Fruit fly (Drosophila melanogaster) whole organism, embryonic: ENCODE results near the gene mrva.

Source experiments
- Bdp1 ChIP-seq: fragments of 200-800 bp; sonication (Bioruptor generic); optimal IDR thresholded peaks from 3 replicates; lab custom pipeline; 2016; ENCODE audit warnings: missing biosample characterization, missing genetic modification characterization
- CG10565 ChIP-seq: fragments of 200-800 bp; sonication (Bioruptor generic); optimal IDR thresholded peaks from 3 replicates; lab custom pipeline; 2016; ENCODE audit warnings: missing biosample characterization, mild to moderate bottlenecking, missing genetic modification characterization
- CG10979 ChIP-seq: fragments of 200-800 bp; sonication (Bioruptor generic); optimal IDR thresholded peaks from 2 replicates; lab custom pipeline; 2018; ENCODE audit warnings: missing biosample characterization, mild to moderate bottlenecking, missing genetic modification characterization, moderate library complexity
- CG1233 ChIP-seq: fragments of 200-800 bp; sonication (Bioruptor generic); optimal IDR thresholded peaks from 4 replicates; lab custom pipeline; 2018; ENCODE audit warnings: missing biosample characterization, mild to moderate bottlenecking, missing genetic modification characterization
- CG12769 ChIP-seq: fragments of 200-800 bp; sonication (Bioruptor generic); optimal IDR thresholded peaks from 2 replicates; lab custom pipeline; 2019; ENCODE audit warnings: missing biosample characterization, mild to moderate bottlenecking, missing genetic modification characterization, moderate library complexity
- CG13296 ChIP-seq: fragments of 200-800 bp; sonication (Bioruptor generic); optimal IDR thresholded peaks from 3 replicates; lab custom pipeline; 2018; ENCODE audit warnings: missing biosample characterization, mild to moderate bottlenecking, missing genetic modification characterization
- CG13894 ChIP-seq: fragments of 200-800 bp; sonication (Bioruptor generic); optimal IDR thresholded peaks from 3 replicates; lab custom pipeline; 2018; ENCODE audit warnings: missing biosample characterization, mild to moderate bottlenecking, missing genetic modification characterization, moderate library complexity
- CG16813 ChIP-seq: fragments of 200-800 bp; sonication (Bioruptor generic); IDR thresholded peaks from 3 replicates; pipeline ENCODE4 v1.3.6; 2022; ENCODE audit warnings: missing biosample characterization, missing genetic modification characterization; ENCODE audit not compliant: partially characterized antibody
- CG17359 ChIP-seq: fragments of 200-800 bp; sonication (Bioruptor generic); optimal IDR thresholded peaks from 3 replicates; lab custom pipeline; 2018; ENCODE audit warnings: missing biosample characterization, mild to moderate bottlenecking, missing genetic modification characterization, moderate library complexity
- CG17829 ChIP-seq: fragments of 200-800 bp; optimal IDR thresholded peaks from 2 replicates; lab custom pipeline; 2019; ENCODE audit warnings: missing biosample characterization, mild to moderate bottlenecking, missing genetic modification characterization, moderate library complexity
- CG18262 ChIP-seq: fragments of 200-800 bp; optimal IDR thresholded peaks from 3 replicates; lab custom pipeline; 2019; ENCODE audit warnings: missing biosample characterization, mild to moderate bottlenecking, missing genetic modification characterization, moderate library complexity
- CG2889 ChIP-seq: fragments of 200-800 bp; sonication (Bioruptor generic); IDR thresholded peaks from 3 replicates; pipeline ENCODE4 v1.3.6; 2022; ENCODE audit warnings: missing biosample characterization, missing genetic modification characterization
- CG30431 ChIP-seq: fragments of 200-800 bp; sonication (Bioruptor generic); optimal IDR thresholded peaks from 2 replicates; lab custom pipeline; 2017; ENCODE audit warnings: missing biosample characterization, missing genetic modification characterization
- CG33557 ChIP-seq: fragments of 200-800 bp; sonication (Bioruptor generic); optimal IDR thresholded peaks from 2 replicates; lab custom pipeline; 2019; ENCODE audit warnings: missing biosample characterization, mild to moderate bottlenecking, missing genetic modification characterization, moderate library complexity
- CG3407 ChIP-seq: fragments of 200-800 bp; sonication (Bioruptor generic); optimal IDR thresholded peaks from 2 replicates; lab custom pipeline; 2018; ENCODE audit warnings: missing biosample characterization, mild to moderate bottlenecking, missing genetic modification characterization
- CG4328 ChIP-seq: fragments of 200-800 bp; sonication (Bioruptor generic); optimal IDR thresholded peaks from 3 replicates; lab custom pipeline; 2017; ENCODE audit warnings: missing biosample characterization, missing genetic modification reagents, missing genetic modification characterization
- CG4404 ChIP-seq: fragments of 200-800 bp; sonication (Bioruptor generic); IDR thresholded peaks from 2 replicates; pipeline ENCODE4 v1.3.6; 2022; ENCODE audit warnings: missing biosample characterization, missing genetic modification characterization
- CG4424 ChIP-seq: fragments of 200-800 bp; sonication (Bioruptor generic); optimal IDR thresholded peaks from 3 replicates; lab custom pipeline; 2016; ENCODE audit warnings: missing biosample characterization, missing genetic modification characterization
- CG5245 ChIP-seq: fragments of 200-800 bp; sonication (Bioruptor generic); optimal IDR thresholded peaks from 3 replicates; lab custom pipeline; 2016; ENCODE audit warnings: missing biosample characterization, missing genetic modification characterization
- CG7357 ChIP-seq: fragments of 200-800 bp; sonication (Bioruptor generic); IDR thresholded peaks from 3 replicates; pipeline ENCODE4 v1.3.6; 2022; ENCODE audit warnings: missing biosample characterization, missing genetic modification characterization
- CG7372 ChIP-seq: fragments of 200-800 bp; sonication (Bioruptor generic); IDR thresholded peaks from 2 replicates; pipeline ENCODE4 v1.3.6; 2022; ENCODE audit warnings: missing biosample characterization, missing genetic modification characterization
- CG8765 ChIP-seq: fragments of 200-800 bp; sonication (Bioruptor generic); IDR thresholded peaks from 2 replicates; pipeline ENCODE4 v1.3.6; 2022; ENCODE audit warnings: missing biosample characterization, missing genetic modification characterization
- CG8944 ChIP-seq: fragments of 200-800 bp; sonication (Bioruptor generic); optimal IDR thresholded peaks from 3 replicates; lab custom pipeline; 2016; ENCODE audit warnings: missing biosample characterization, missing genetic modification characterization
- CG9876 ChIP-seq: fragments of 200-800 bp; sonication (Bioruptor generic); optimal IDR thresholded peaks from 2 replicates; lab custom pipeline; 2016; ENCODE audit warnings: missing biosample characterization, missing genetic modification characterization
- CrebB ChIP-seq: fragments of 200-800 bp; sonication (Bioruptor generic); optimal IDR thresholded peaks from 3 replicates; lab custom pipeline; 2018; ENCODE audit warnings: missing biosample characterization, mild to moderate bottlenecking, missing genetic modification characterization
- Dref ChIP-seq: fragments of 200-800 bp; sonication (Bioruptor generic); IDR thresholded peaks from 2 replicates; pipeline ENCODE4 v1.3.6; 2022; ENCODE audit warnings: missing biosample characterization, missing genetic modification characterization
- Drgx ChIP-seq: fragments of 200-800 bp; sonication (Bioruptor generic); IDR thresholded peaks from 2 replicates; pipeline ENCODE4 v1.3.6; 2022; ENCODE audit warnings: missing biosample characterization, missing genetic modification characterization
- HLHmδ ChIP-seq: fragments of 200-800 bp; sonication (Bioruptor generic); optimal IDR thresholded peaks from 2 replicates; lab custom pipeline; 2018; ENCODE audit warnings: missing biosample characterization, mild to moderate bottlenecking, missing genetic modification characterization, moderate library complexity
- HmgZ ChIP-seq: fragments of 200-800 bp; sonication (Bioruptor generic); optimal IDR thresholded peaks from 2 replicates; lab custom pipeline; 2018; ENCODE audit warnings: missing biosample characterization, mild to moderate bottlenecking, missing genetic modification characterization
- Hsf ChIP-seq: fragments of 200-800 bp; sonication (Bioruptor generic); optimal IDR thresholded peaks from 3 replicates; lab custom pipeline; 2016; ENCODE audit warnings: missing biosample characterization, missing genetic modification characterization
- Lim3 ChIP-seq: fragments of 200-800 bp; sonication (Bioruptor generic); IDR thresholded peaks from 2 replicates; pipeline ENCODE4 v1.3.6; 2022; ENCODE audit warnings: missing biosample characterization, missing genetic modification characterization
- Nf-YC ChIP-seq: fragments of 200-800 bp; optimal IDR thresholded peaks from 3 replicates; lab custom pipeline; 2019; ENCODE audit warnings: missing biosample characterization, mild to moderate bottlenecking, missing genetic modification characterization, moderate library complexity
- Optix ChIP-seq: fragments of 200-800 bp; sonication (Bioruptor generic); IDR thresholded peaks from 3 replicates; pipeline ENCODE4 v1.3.6; 2022; ENCODE audit warnings: missing biosample characterization, missing genetic modification characterization
- Xbp1 ChIP-seq: fragments of 200-800 bp; sonication (Bioruptor generic); optimal IDR thresholded peaks from 3 replicates; lab custom pipeline; 2016; ENCODE audit warnings: missing biosample characterization, mild to moderate bottlenecking, missing genetic modification characterization
- ase ChIP-seq: fragments of 200-800 bp; sonication (Bioruptor generic); IDR thresholded peaks from 3 replicates; pipeline ENCODE4 v1.3.6; 2022; ENCODE audit warnings: missing biosample characterization, missing genetic modification characterization
- fd64A ChIP-seq: fragments of 200-800 bp; sonication (Bioruptor generic); optimal IDR thresholded peaks from 3 replicates; lab custom pipeline; 2018; ENCODE audit warnings: missing biosample characterization, mild to moderate bottlenecking, missing genetic modification characterization
- gfzf ChIP-seq: fragments of 200-800 bp; sonication (Bioruptor generic); optimal IDR thresholded peaks from 2 replicates; lab custom pipeline; 2016; ENCODE audit warnings: missing biosample characterization, mild to moderate bottlenecking, missing genetic modification characterization, moderate library complexity
- ham ChIP-seq: fragments of 200-800 bp; sonication (Bioruptor generic); IDR thresholded peaks from 2 replicates; pipeline ENCODE4 v1.3.6; 2022; ENCODE audit warnings: missing biosample characterization, missing genetic modification characterization
- hth ChIP-seq: fragments of >200 bp; optimal IDR thresholded peaks from 2 replicates; lab custom pipeline; 2017; ENCODE audit warnings: inconsistent platforms
- ind ChIP-seq: fragments of 200-800 bp; sonication (Bioruptor generic); optimal IDR thresholded peaks from 3 replicates; lab custom pipeline; 2016; ENCODE audit warnings: missing biosample characterization, missing genetic modification characterization
- lab ChIP-seq: fragments of 200-800 bp; sonication (Bioruptor generic); optimal IDR thresholded peaks from 3 replicates; lab custom pipeline; 2017; ENCODE audit warnings: missing biosample characterization, missing genetic modification characterization, mild to moderate bottlenecking, moderate library complexity, missing genetic modification reagents
- nmo ChIP-seq: fragments of 200-800 bp; sonication (Bioruptor generic); optimal IDR thresholded peaks from 2 replicates; lab custom pipeline; 2018; ENCODE audit warnings: missing biosample characterization, mild to moderate bottlenecking, missing genetic modification characterization, moderate library complexity
- peb ChIP-seq: fragments of 200-800 bp; sonication (Bioruptor generic); IDR thresholded peaks from 2 replicates; pipeline ENCODE4 v1.3.6; 2022; ENCODE audit warnings: missing biosample characterization, missing genetic modification characterization
- sim ChIP-seq: fragments of 200-800 bp; sonication (Bioruptor generic); IDR thresholded peaks from 2 replicates; pipeline ENCODE4 v1.3.6; 2022; ENCODE audit warnings: missing biosample characterization, missing genetic modification characterization
- slbo ChIP-seq: fragments of 200-800 bp; sonication (Bioruptor generic); IDR thresholded peaks from 2 replicates; pipeline ENCODE4 v1.3.6; 2022; ENCODE audit warnings: missing biosample characterization, missing genetic modification characterization
- sug ChIP-seq: fragments of 200-800 bp; optimal IDR thresholded peaks from 2 replicates; lab custom pipeline; 2019; ENCODE audit warnings: missing biosample characterization, mild to moderate bottlenecking, missing genetic modification characterization, moderate library complexity
- tio ChIP-seq: fragments of 200-800 bp; sonication (Bioruptor generic); optimal IDR thresholded peaks from 2 replicates; lab custom pipeline; 2017; ENCODE audit warnings: missing biosample characterization, missing genetic modification characterization, inconsistent platforms
- tna ChIP-seq: fragments of 200-800 bp; sonication (Bioruptor generic); IDR thresholded peaks from 2 replicates; pipeline ENCODE4 v1.3.6; 2022; ENCODE audit warnings: missing biosample characterization, missing genetic modification characterization; ENCODE audit not compliant: partially characterized antibody
- twi ChIP-seq: fragments of 200-800 bp; optimal IDR thresholded peaks from 2 replicates; lab custom pipeline; 2019; ENCODE audit warnings: missing biosample characterization, mild to moderate bottlenecking, missing genetic modification characterization, moderate library complexity
- usp ChIP-seq: fragments of >200 bp; optimal IDR thresholded peaks from 2 replicates; lab custom pipeline; 2017; ENCODE audit warnings: missing biosample characterization, missing genetic modification characterization
- vvl ChIP-seq: fragments of 200-800 bp; sonication (Bioruptor generic); IDR thresholded peaks from 2 replicates; pipeline ENCODE4 v1.3.6; 2022; ENCODE audit warnings: missing biosample characterization, missing genetic modification characterization
- z ChIP-seq: fragments of 200-800 bp; sonication (Bioruptor generic); IDR thresholded peaks from 3 replicates; pipeline ENCODE4 v1.3.6; 2022; ENCODE audit warnings: missing biosample characterization, missing genetic modification characterization
- zfh1 ChIP-seq: fragments of 200-800 bp; sonication (Bioruptor generic); IDR thresholded peaks from 3 replicates; pipeline ENCODE4 v1.3.6; 2022; ENCODE audit warnings: missing biosample characterization, missing genetic modification characterization

Gene mrva

DNA sequence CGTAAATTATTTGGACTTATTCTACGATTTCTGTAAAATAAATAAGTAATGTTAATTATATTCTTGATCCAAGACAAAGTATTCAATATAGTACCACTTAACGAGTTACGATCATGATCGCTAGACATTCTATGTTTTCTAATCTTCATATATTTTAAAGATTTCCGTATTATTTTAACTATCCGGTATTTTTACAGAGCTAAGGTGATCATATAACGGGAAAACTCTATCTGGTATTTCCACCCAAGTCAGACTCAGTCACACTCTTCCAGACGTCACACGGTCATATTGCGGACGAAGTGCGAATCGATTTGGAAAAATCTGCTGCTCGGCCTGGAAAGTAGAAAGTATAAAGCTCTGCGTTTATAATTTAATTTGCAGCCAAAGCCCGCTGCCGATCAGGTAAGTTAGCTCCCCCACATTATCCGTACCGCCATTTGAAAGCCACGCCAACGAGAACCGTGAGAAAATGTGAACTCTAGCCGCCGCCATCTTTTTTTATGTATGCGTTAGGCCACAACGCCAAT, 10.6 kb upstream of the mrva start, which contains the start of the genes lark and eco (continued):
- TF ChIP-seq Optix: no peak
- no peak for TF ChIP-seq Drgx (GFP tag; lab: Robert Waterston, UW)
- TF ChIP-seq CG30431 (GFP tag; lab: Kevin White, UChicago): no peak
- no peak for TF ChIP-seq ind
- no peak for TF ChIP-seq ase
- TF ChIP-seq ham (GFP tag; lab: Robert Waterston, UW): no peak
- no peak for TF ChIP-seq CG13894
- TF ChIP-seq HmgZ (tag; lab: Kevin White, UChicago): no peak
- no peak for TF ChIP-seq CG4424
- TF ChIP-seq CG18262 (tag; lab: Kevin White, UChicago): no peak
- no peak for TF ChIP-seq peb (GFP tag; lab: Robert Waterston, UW)
- no peak for TF ChIP-seq CrebB (tag; lab: Kevin White, UChicago)
- TF ChIP-seq slbo: no peak
- no peak for TF ChIP-seq CG5245 (GFP tag; lab: Kevin White, UChicago)
- no peak for TF ChIP-seq usp (GFP tag; lab: Kevin White, UChicago)
- TF ChIP-seq Hsf (GFP tag; lab: Kevin White, UChicago): no peak
- TF ChIP-seq Lim3 (GFP tag; lab: Robert Waterston, UW): no peak
- no peak for TF ChIP-seq sim
- peak; percentile 1 for TF ChIP-seq Nf-YC (tag; lab: Kevin White, UChicago)
- peak; percentile 33 for TF ChIP-seq nmo (GFP tag; lab: Kevin White, UChicago)
- TF ChIP-seq lab (GFP tag; lab: Kevin White, UChicago): no peak
- TF ChIP-seq Xbp1: no peak
- no peak for TF ChIP-seq tio
- TF ChIP-seq CG17359 (tag; lab: Kevin White, UChicago): no peak
- no peak for TF ChIP-seq Dref (GFP tag; lab: Robert Waterston, UW)
- TF ChIP-seq CG2889 (GFP tag; lab: Robert Waterston, UW): no peak
- TF ChIP-seq twi: no peak
- TF ChIP-seq CG33557: peak; percentile 2
- no peak for TF ChIP-seq CG4404
- TF ChIP-seq Bdp1 (GFP tag; lab: Kevin White, UChicago): no peak
- TF ChIP-seq CG1233 (GFP tag; lab: Kevin White, UChicago): no peak
- TF ChIP-seq tna (GFP tag; lab: Robert Waterston, UW): no peak
- TF ChIP-seq CG12769 (tag; lab: Kevin White, UChicago): no peak
- 0 out of 2 replicates have a peak, but pooled peaks have one; percentile 10 for TF ChIP-seq vvl (GFP tag; lab: Robert Waterston, UW)
- TF ChIP-seq CG17829 (tag; lab: Kevin White, UChicago): peak; percentile 17
- TF ChIP-seq CG13296: no peak
- no peak for TF ChIP-seq CG16813 (GFP tag; lab: Robert Waterston, UW)
- peak; percentile 89 for TF ChIP-seq gfzf (GFP tag; lab: Kevin White, UChicago)
- no peak for TF ChIP-seq CG7372
- no peak for TF ChIP-seq CG7357 (GFP tag; lab: Robert Waterston, UW)
- no peak for TF ChIP-seq CG9876 (GFP tag; lab: Kevin White, UChicago)
- no peak for TF ChIP-seq CG8765 (GFP tag; lab: Robert Waterston, UW)
- no peak for TF ChIP-seq CG4328 (GFP tag; lab: Kevin White, UChicago)
- TF ChIP-seq sug: no peak
- no peak for TF ChIP-seq CG10565 (GFP tag; lab: Kevin White, UChicago)
- TF ChIP-seq CG8944 (GFP tag; lab: Kevin White, UChicago): no peak
- no peak for TF ChIP-seq z (GFP tag; lab: Robert Waterston, UW)
- TF ChIP-seq HLHmδ (GFP tag; lab: Kevin White, UChicago): no peak
- TF ChIP-seq CG3407 (GFP tag; lab: Kevin White, UChicago): no peak
- no peak for TF ChIP-seq zfh1 (GFP tag; lab: Robert Waterston, UW)
- TF ChIP-seq fd64A (GFP tag; lab: Kevin White, UChicago): no peak
- TF ChIP-seq hth (lab: Kevin White, UChicago): no peak
- TF ChIP-seq CG10979 (tag; lab: Kevin White, UChicago): no peak
